Fruit fly (Drosophila melanogaster) whole organism, embryonic: ENCODE measurements around the gene pes.
A peak's percentile ranks its signal among the peaks of the same experiment; 100 is the strongest.

Source experiments
- CG10209 ChIP-seq: fragments of 200-800 bp; sonication (Bioruptor generic); optimal IDR thresholded peaks from 3 replicates; lab custom pipeline; 2017; ENCODE audit warnings: missing biosample characterization, mild to moderate bottlenecking, missing genetic modification characterization, missing genetic modification reagents
- CG1024 ChIP-seq: fragments of 200-800 bp; sonication (Bioruptor generic); IDR thresholded peaks from 2 replicates; pipeline ENCODE4 v1.3.6; 2022; ENCODE audit warnings: missing biosample characterization, missing genetic modification characterization
- CG10274 ChIP-seq: fragments of 200-800 bp; sonication (Bioruptor generic); optimal IDR thresholded peaks from 3 replicates; lab custom pipeline; 2017; ENCODE audit warnings: missing biosample characterization, mild to moderate bottlenecking, missing genetic modification characterization
- CG10565 ChIP-seq: fragments of 200-800 bp; sonication (Bioruptor generic); optimal IDR thresholded peaks from 3 replicates; lab custom pipeline; 2016; ENCODE audit warnings: missing biosample characterization, mild to moderate bottlenecking, missing genetic modification characterization
- CG12104 ChIP-seq: fragments of 200-800 bp; sonication (Bioruptor generic); optimal IDR thresholded peaks from 3 replicates; lab custom pipeline; 2016; ENCODE audit warnings: missing biosample characterization, missing genetic modification characterization
- CG12299 ChIP-seq: fragments of 200-800 bp; sonication (Bioruptor generic); optimal IDR thresholded peaks from 2 replicates; lab custom pipeline; 2018; ENCODE audit warnings: missing biosample characterization, mild to moderate bottlenecking, missing genetic modification characterization
- CG13123 ChIP-seq: fragments of 200-800 bp; sonication (Bioruptor generic); optimal IDR thresholded peaks from 2 replicates; lab custom pipeline; 2016; ENCODE audit warnings: missing biosample characterization, missing genetic modification characterization
- CG13624 ChIP-seq: fragments of 200-800 bp; sonication (Bioruptor generic); optimal IDR thresholded peaks from 2 replicates; lab custom pipeline; 2016; ENCODE audit warnings: missing biosample characterization, missing genetic modification characterization
- CG15073 ChIP-seq: fragments of 200-800 bp; sonication (Bioruptor generic); optimal IDR thresholded peaks from 2 replicates; lab custom pipeline; 2016; ENCODE audit warnings: missing biosample characterization, missing genetic modification characterization
- CG15269 ChIP-seq: fragments of 200-800 bp; sonication (Bioruptor generic); optimal IDR thresholded peaks from 2 replicates; lab custom pipeline; 2018; ENCODE audit warnings: missing biosample characterization, mild to moderate bottlenecking, missing genetic modification characterization, moderate library complexity
- CG16815 ChIP-seq: fragments of 200-800 bp; sonication (Bioruptor generic); optimal IDR thresholded peaks from 3 replicates; lab custom pipeline; 2017; ENCODE audit warnings: missing biosample characterization, mild to moderate bottlenecking, missing genetic modification characterization
- CG16863 ChIP-seq: fragments of 200-800 bp; sonication (Bioruptor generic); optimal IDR thresholded peaks from 3 replicates; lab custom pipeline; 2016; ENCODE audit warnings: missing biosample characterization, missing genetic modification characterization
- CG17568 ChIP-seq: fragments of 200-800 bp; sonication (Bioruptor generic); optimal IDR thresholded peaks from 2 replicates; lab custom pipeline; 2018; ENCODE audit warnings: missing biosample characterization, mild to moderate bottlenecking, missing genetic modification characterization, moderate library complexity
- CG18599 ChIP-seq: fragments of 200-800 bp; sonication (Bioruptor generic); optimal IDR thresholded peaks from 3 replicates; lab custom pipeline; 2017; ENCODE audit warnings: missing biosample characterization, missing genetic modification characterization, mild to moderate bottlenecking, moderate library complexity, missing genetic modification reagents
- CG18764 ChIP-seq: fragments of 200-800 bp; sonication (Bioruptor generic); optimal IDR thresholded peaks from 3 replicates; lab custom pipeline; 2016; ENCODE audit warnings: missing biosample characterization, missing genetic modification characterization
- CG31365 ChIP-seq: fragments of 200-800 bp; sonication (Bioruptor generic); optimal IDR thresholded peaks from 2 replicates; lab custom pipeline; 2018; ENCODE audit warnings: missing biosample characterization, mild to moderate bottlenecking, missing genetic modification characterization
- CG4707 ChIP-seq: fragments of 200-800 bp; sonication (Bioruptor generic); optimal IDR thresholded peaks from 2 replicates; lab custom pipeline; 2018; ENCODE audit warnings: missing biosample characterization, mild to moderate bottlenecking, missing genetic modification characterization, moderate library complexity
- CG5245 ChIP-seq: fragments of 200-800 bp; sonication (Bioruptor generic); optimal IDR thresholded peaks from 3 replicates; lab custom pipeline; 2016; ENCODE audit warnings: missing biosample characterization, missing genetic modification characterization
- CG6689 ChIP-seq: fragments of 200-800 bp; sonication (Bioruptor generic); IDR thresholded peaks from 2 replicates; pipeline ENCODE4 v1.3.6; 2022; ENCODE audit warnings: missing biosample characterization, missing genetic modification characterization
- CG6854 ChIP-seq: fragments of 200-800 bp; sonication (Bioruptor generic); optimal IDR thresholded peaks from 3 replicates; lab custom pipeline; 2017; ENCODE audit warnings: missing biosample characterization, mild to moderate bottlenecking, missing genetic modification characterization
- CG7372 ChIP-seq: fragments of 200-800 bp; sonication (Bioruptor generic); IDR thresholded peaks from 2 replicates; pipeline ENCODE4 v1.3.6; 2022; ENCODE audit warnings: missing biosample characterization, missing genetic modification characterization
- CG8388 ChIP-seq: fragments of 200-800 bp; sonication (Bioruptor generic); optimal IDR thresholded peaks from 2 replicates; lab custom pipeline; 2019; ENCODE audit warnings: missing biosample characterization, mild to moderate bottlenecking, missing genetic modification characterization, moderate library complexity
- CoRest ChIP-seq: fragments of 200-800 bp; sonication (Bioruptor generic); optimal IDR thresholded peaks from 3 replicates; lab custom pipeline; 2018; ENCODE audit warnings: missing biosample characterization, mild to moderate bottlenecking, missing genetic modification characterization, moderate library complexity
- Dbx ChIP-seq: fragments of 200-800 bp; sonication (Bioruptor generic); IDR thresholded peaks from 3 replicates; pipeline ENCODE4 v1.3.6; 2022; ENCODE audit warnings: missing biosample characterization, missing genetic modification characterization
- Doc2 ChIP-seq: fragments of 200-800 bp; sonication (Bioruptor generic); IDR thresholded peaks from 2 replicates; pipeline ENCODE4 v1.3.6; 2022; ENCODE audit warnings: missing biosample characterization, missing genetic modification characterization
- ERR ChIP-seq: fragments of 200-800 bp; sonication (Bioruptor generic); optimal IDR thresholded peaks from 2 replicates; lab custom pipeline; 2016; ENCODE audit warnings: missing biosample characterization, missing genetic modification characterization
- Ets97D ChIP-seq: fragments of 200-800 bp; sonication (Bioruptor generic); optimal IDR thresholded peaks from 3 replicates; lab custom pipeline; 2016; ENCODE audit warnings: missing biosample characterization, missing genetic modification characterization
- H2.0 ChIP-seq: fragments of 200-800 bp; sonication (Bioruptor generic); IDR thresholded peaks from 2 replicates; pipeline ENCODE4 v1.3.6; 2022; ENCODE audit warnings: missing biosample characterization, missing genetic modification characterization
- HLHmδ ChIP-seq: fragments of 200-800 bp; sonication (Bioruptor generic); optimal IDR thresholded peaks from 2 replicates; lab custom pipeline; 2018; ENCODE audit warnings: missing biosample characterization, mild to moderate bottlenecking, missing genetic modification characterization, moderate library complexity
- HmgZ ChIP-seq: fragments of 200-800 bp; sonication (Bioruptor generic); optimal IDR thresholded peaks from 2 replicates; lab custom pipeline; 2018; ENCODE audit warnings: missing biosample characterization, mild to moderate bottlenecking, missing genetic modification characterization
- Hr39 ChIP-seq: fragments of >200 bp; optimal IDR thresholded peaks from 2 replicates; lab custom pipeline; 2017
- Hsf ChIP-seq: fragments of 200-800 bp; sonication (Bioruptor generic); optimal IDR thresholded peaks from 3 replicates; lab custom pipeline; 2016; ENCODE audit warnings: missing biosample characterization, missing genetic modification characterization
- Mrtf ChIP-seq: fragments of 200-800 bp; sonication (Bioruptor generic); IDR thresholded peaks from 3 replicates; pipeline ENCODE4 v1.3.6; 2022; ENCODE audit warnings: missing biosample characterization, missing genetic modification characterization
- Rx ChIP-seq: fragments of 200-800 bp; sonication (Bioruptor generic); IDR thresholded peaks from 2 replicates; pipeline ENCODE4 v1.3.6; 2022; ENCODE audit warnings: missing biosample characterization, missing genetic modification characterization
- Sry-δ ChIP-seq: fragments of 200-800 bp; sonication (Bioruptor generic); optimal IDR thresholded peaks from 2 replicates; lab custom pipeline; 2016; ENCODE audit warnings: missing biosample characterization, missing genetic modification characterization
- Stat92E ChIP-seq, 3 experiments: fragments of >200 bp in 2 of 3; fragments of 200-800 bp in 1 of 3; sonication (Bioruptor generic) in 1 of 3; optimal IDR thresholded peaks; 2 replicates each; lab custom pipeline; 2017 to 2019; ENCODE audit warnings: missing biosample characterization in 3 of 3, missing genetic modification characterization in 3 of 3, mild to moderate bottlenecking in 1 of 3, moderate library complexity in 1 of 3
- TFAM ChIP-seq: fragments of 200-800 bp; sonication (Bioruptor generic); optimal IDR thresholded peaks from 2 replicates; lab custom pipeline; 2017; ENCODE audit warnings: missing biosample characterization, missing genetic modification characterization, inconsistent platforms
- Xrp1 ChIP-seq: fragments of 200-800 bp; sonication (Bioruptor generic); IDR thresholded peaks from 2 replicates; pipeline ENCODE4 v1.3.6; 2022; ENCODE audit warnings: missing biosample characterization, missing genetic modification characterization
- ab ChIP-seq: fragments of 200-800 bp; sonication (Bioruptor generic); optimal IDR thresholded peaks from 2 replicates; lab custom pipeline; 2016; ENCODE audit warnings: missing biosample characterization, missing genetic modification characterization
- ase ChIP-seq: fragments of 200-800 bp; sonication (Bioruptor generic); IDR thresholded peaks from 3 replicates; pipeline ENCODE4 v1.3.6; 2022; ENCODE audit warnings: missing biosample characterization, missing genetic modification characterization
- dimm ChIP-seq: fragments of 200-800 bp; sonication (Bioruptor generic); IDR thresholded peaks from 2 replicates; pipeline ENCODE4 v1.3.6; 2022; ENCODE audit warnings: missing biosample characterization, missing genetic modification characterization
- gt ChIP-seq: fragments of 200-800 bp; sonication (Bioruptor generic); IDR thresholded peaks from 2 replicates; pipeline ENCODE4 v1.3.6; 2022; ENCODE audit warnings: missing biosample characterization, missing genetic modification characterization
- salm ChIP-seq: fragments of 200-800 bp; sonication (Bioruptor generic); optimal IDR thresholded peaks from 2 replicates; lab custom pipeline; 2018; ENCODE audit warnings: missing biosample characterization, mild to moderate bottlenecking, missing genetic modification characterization
- sr ChIP-seq: fragments of 200-800 bp; sonication (Bioruptor generic); IDR thresholded peaks from 3 replicates; pipeline ENCODE4 v1.3.6; 2022; ENCODE audit warnings: missing biosample characterization, missing genetic modification characterization
- tio ChIP-seq: fragments of 200-800 bp; sonication (Bioruptor generic); optimal IDR thresholded peaks from 2 replicates; lab custom pipeline; 2017; ENCODE audit warnings: missing biosample characterization, missing genetic modification characterization, inconsistent platforms
- tll ChIP-seq, 2 experiments: fragments of 200-800 bp in 1 of 2; fragments of >200 bp in 1 of 2; sonication (Bioruptor generic) in 1 of 2; optimal IDR thresholded peaks; 2 replicates each; lab custom pipeline; 2017 to 2019; ENCODE audit warnings: missing biosample characterization in 2 of 2, missing genetic modification characterization in 2 of 2, mild to moderate bottlenecking in 1 of 2, moderate library complexity in 1 of 2
- tna ChIP-seq: fragments of 200-800 bp; sonication (Bioruptor generic); IDR thresholded peaks from 2 replicates; pipeline ENCODE4 v1.3.6; 2022; ENCODE audit warnings: missing biosample characterization, missing genetic modification characterization; ENCODE audit not compliant: partially characterized antibody
- ttk ChIP-seq: fragments of 200-800 bp; sonication (Bioruptor generic); IDR thresholded peaks from 2 replicates; pipeline ENCODE4 v2.1.2; 2022; ENCODE audit warnings: missing biosample characterization, missing genetic modification characterization
- z ChIP-seq: fragments of 200-800 bp; sonication (Bioruptor generic); IDR thresholded peaks from 3 replicates; pipeline ENCODE4 v1.3.6; 2022; ENCODE audit warnings: missing biosample characterization, missing genetic modification characterization
- zfh2 ChIP-seq: fragments of 200-800 bp; sonication (Bioruptor generic); optimal IDR thresholded peaks from 2 replicates; lab custom pipeline; 2016; ENCODE audit warnings: missing biosample characterization, missing genetic modification characterization

pes gene

dm6 chr2L:7960581-7961530 is 33.1 kb downstream of the pes start (continued):
- TF ChIP-seq tll (GFP tag; optimal IDR thresholded peaks at IDR 0.05; lab: Kevin White, UChicago) (no peak), CG8388 (GFP tag; lab: Kevin White, UChicago) (no peak), CG10565 (no peak), CG10274 (GFP tag; lab: Kevin White, UChicago) (peak; percentile 4), CG5245 (GFP tag; lab: Kevin White, UChicago) (no peak), CG18599 (GFP tag; lab: Kevin White, UChicago) (peak; percentile 79), zfh2 (GFP tag; lab: Kevin White, UChicago) (no peak), Xrp1 (peak; percentile 41), gt (no peak), CG6854 (GFP tag; lab: Kevin White, UChicago) (peak; percentile 26), CG17568 (GFP tag; lab: Kevin White, UChicago) (peak; percentile 62), ttk (GFP tag; lab: Robert Waterston, UW) (no peak), tio (GFP tag; lab: Kevin White, UChicago) (peak; percentile 6), CG31365 (tag; lab: Kevin White, UChicago) (peak; percentile 27), CG10209 (GFP tag; lab: Kevin White, UChicago) (peak; percentile 26), CG15073 (GFP tag; lab: Kevin White, UChicago) (no peak), HLHmδ (GFP tag; lab: Kevin White, UChicago) (no peak), CG15269 (tag; lab: Kevin White, UChicago) (peak; percentile 48), CG16815 (GFP tag; lab: Kevin White, UChicago) (no peak), Hr39 (lab: Kevin White, UChicago) (no peak), CG12104 (GFP tag; lab: Kevin White, UChicago) (peak; percentile 58), CG4707 (no peak), tna (no peak), CG12299 (tag; lab: Kevin White, UChicago) (no peak), Mrtf (GFP tag; lab: Robert Waterston, UW) (no peak), Ets97D (GFP tag; lab: Kevin White, UChicago) (no peak), CG7372 (GFP tag; lab: Robert Waterston, UW) (no peak), ERR (GFP tag; lab: Kevin White, UChicago) (no peak), ab (GFP tag; lab: Kevin White, UChicago) (no peak), CG16863 (GFP tag; lab: Kevin White, UChicago) (no peak), dimm (no peak), CG13624 (GFP tag; lab: Kevin White, UChicago) (no peak), Doc2 (GFP tag; lab: Robert Waterston, UW) (no peak), z (GFP tag; lab: Robert Waterston, UW) (no peak), Sry-δ (no peak), CoRest (no peak), CG13123 (no peak), Dbx (GFP tag; lab: Robert Waterston, UW) (0 out of 3 replicates have a peak, but pooled peaks have one; percentile 12), H2.0 (GFP tag; lab: Robert Waterston, UW) (no peak), Rx (no peak), TFAM (GFP tag; lab: Kevin White, UChicago) (no peak), CG1024 (GFP tag; lab: Robert Waterston, UW) (no peak), CG6689 (no peak), Stat92E (GFP tag; optimal IDR thresholded peaks at IDR 0.05; lab: Kevin White, UChicago) (no peak), Hsf (GFP tag; lab: Kevin White, UChicago) (no peak), sr (GFP tag; lab: Robert Waterston, UW) (no peak), salm (tag; lab: Kevin White, UChicago) (no peak), CG18764 (GFP tag; lab: Kevin White, UChicago) (peak; percentile 34), ase (GFP tag; lab: Robert Waterston, UW) (no peak), HmgZ (tag; lab: Kevin White, UChicago) (peak; percentile 57)
